Worm (Caenorhabditis elegans): ENCODE data around the gene Y40B10B.1.

DNA sequence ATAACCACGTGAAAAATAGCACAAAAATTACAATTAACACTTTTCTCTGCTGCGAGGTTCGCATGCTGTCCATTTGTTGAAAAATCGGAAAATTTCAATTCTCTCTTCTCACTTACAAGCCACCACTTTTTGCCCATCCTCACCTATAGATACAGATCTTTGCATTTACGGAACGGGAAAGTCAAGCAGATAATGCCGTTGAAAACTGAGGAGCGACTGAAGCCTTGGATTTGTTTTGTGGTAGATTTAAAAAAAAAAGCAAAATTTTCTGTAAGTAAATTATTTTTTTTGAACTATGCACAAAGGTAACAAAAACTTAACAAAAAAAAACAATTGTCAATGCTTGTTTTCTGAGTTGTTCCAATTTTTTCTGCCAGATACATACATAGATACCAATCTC, 35.9 kb downstream of the Y40B10B.1 start, which contains the start of gene T06A1.1:
- TF ChIP-seq vab-7 (GFP tag; IDR thresholded peaks at IDR 0.05) (no peak), egl-27 (tag; optimal IDR thresholded peaks at IDR 0.05) (no peak), lin-15B (tag; optimal IDR thresholded peaks at IDR 0.05) (no peak), ztf-11 (tag; optimal IDR thresholded peaks at IDR 0.05) (no peak), lin-1 (GFP tag; IDR thresholded peaks at IDR 0.05) (no peak), F49E8.2 (tag; optimal IDR thresholded peaks at IDR 0.05; ENCODE audit: borderline replicate concordance) (no peak)

Data from whole organism, L4 larva.